Worm (Caenorhabditis elegans): ENCODE measurements around the gene T14G12.11.
A peak's percentile ranks its signal among the peaks of the same experiment; 100 is the strongest.

T14G12.11 gene

DNA sequence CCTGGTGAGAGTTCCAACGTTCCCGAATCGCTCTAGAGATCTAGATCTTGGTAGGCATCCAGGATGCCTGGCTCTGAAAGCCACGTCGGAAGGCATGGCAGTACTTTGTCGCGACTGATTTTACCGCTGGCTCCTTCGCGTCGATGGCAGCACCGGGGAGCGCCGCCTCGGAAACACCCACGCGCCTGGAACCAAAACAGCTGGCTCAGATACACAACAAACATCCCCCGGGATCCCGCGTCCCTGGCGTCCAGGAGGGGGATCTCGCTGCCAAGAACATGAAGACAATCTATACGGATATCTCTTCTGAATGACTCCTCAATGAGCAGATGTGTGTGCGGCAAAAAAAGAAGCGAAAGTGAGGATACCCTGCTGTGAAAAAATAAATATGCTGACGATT is 29.0 kb downstream of the T14G12.11 start (continued):
- TF ChIP-seq vab-15 (tag; optimal IDR thresholded peaks at IDR 0.05) = no peak
- no peak for TF ChIP-seq irx-1 (tag; optimal IDR thresholded peaks at IDR 0.05)
- no peak for TF ChIP-seq nhr-28 (tag; optimal IDR thresholded peaks at IDR 0.05)
- TF ChIP-seq lin-14 (GFP tag; optimal IDR thresholded peaks at IDR 0.05) = peak; percentile 66
- TF ChIP-seq aha-1 (tag; optimal IDR thresholded peaks at IDR 0.05) = no peak
- no peak for TF ChIP-seq lin-39 (tag; optimal IDR thresholded peaks at IDR 0.05)

DNA sequence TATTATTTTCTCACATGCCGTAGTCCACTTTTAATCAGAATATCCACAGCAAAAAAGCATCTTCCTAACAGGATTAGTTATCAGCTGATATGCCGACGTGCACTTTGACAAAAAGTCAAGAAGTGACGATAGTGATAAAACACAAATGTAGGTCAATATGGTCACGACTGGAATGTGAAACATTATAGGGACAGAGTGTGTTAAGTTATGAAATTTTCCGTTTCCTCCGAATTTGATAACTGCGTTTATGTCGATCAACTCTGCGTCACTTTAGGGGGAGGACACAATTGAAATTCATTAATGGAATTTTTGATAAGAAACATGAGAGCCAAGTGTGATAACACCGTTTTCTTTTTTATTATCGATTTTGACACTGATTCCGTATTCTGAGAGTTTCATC is 33.4 kb downstream of the T14G12.11 start, which contains the start of gene aex-4:
aex-4 (plus strand) TSS at position 312 of the 400 bp plus-strand sequence.
- TF ChIP-seq nhr-12 (tag; optimal IDR thresholded peaks at IDR 0.05) (no peak), ama-1 (optimal IDR thresholded peaks at IDR 0.05) (no peak), nhr-84 (tag; optimal IDR thresholded peaks at IDR 0.05) (no peak), fkh-4 (tag; optimal IDR thresholded peaks at IDR 0.05; ENCODE audit: borderline replicate concordance) (no peak), ets-5 (GFP tag; IDR thresholded peaks at IDR 0.05) (no peak), nhr-20 (tag; optimal IDR thresholded peaks at IDR 0.05) (peak; percentile 21), ceh-90 (tag; optimal IDR thresholded peaks at IDR 0.05) (no peak), pag-3 (tag; optimal IDR thresholded peaks at IDR 0.05; ENCODE audit: borderline replicate concordance, insufficient read depth) (no peak), ceh-63 (GFP tag; optimal IDR thresholded peaks at IDR 0.05) (no peak), blmp-1 (tag; optimal IDR thresholded peaks at IDR 0.05) (no peak), zag-1 (tag; optimal IDR thresholded peaks at IDR 0.05) (no peak), ztf-4 (tag; optimal IDR thresholded peaks at IDR 0.05) (no peak), nhr-19 (GFP tag; conservative IDR thresholded peaks at IDR 0.05) (no peak), dpl-1 (GFP tag; optimal IDR thresholded peaks at IDR 0.05) (no peak), mef-2 (tag; optimal IDR thresholded peaks at IDR 0.05) (no peak), snu-23 (GFP tag; optimal IDR thresholded peaks at IDR 0.05) (no peak), nhr-76 (tag; optimal IDR thresholded peaks at IDR 0.05) (no peak), C34B4.2 (tag; optimal IDR thresholded peaks at IDR 0.05) (no peak), zip-4 (GFP tag; optimal IDR thresholded peaks at IDR 0.05) (no peak), nhr-47 (tag; optimal IDR thresholded peaks at IDR 0.05) (peak; percentile 12), unc-86 (tag; optimal IDR thresholded peaks at IDR 0.05) (no peak), alr-1 (tag; optimal IDR thresholded peaks at IDR 0.05; ENCODE audit: borderline replicate concordance) (no peak), nhr-11 (tag; optimal IDR thresholded peaks at IDR 0.05) (no peak), aly-2 (tag; optimal IDR thresholded peaks at IDR 0.05) (no peak), lin-13 (GFP tag; optimal IDR thresholded peaks at IDR 0.05) (no peak), mdl-1 (tag; optimal IDR thresholded peaks at IDR 0.05) (no peak), pax-3 (tag; optimal IDR thresholded peaks at IDR 0.05) (peak; percentile 51), ceh-88 (GFP tag; IDR thresholded peaks at IDR 0.05) (no peak), lin-39 (tag; optimal IDR thresholded peaks at IDR 0.05) (no peak), elt-3 (tag; optimal IDR thresholded peaks at IDR 0.05) (no peak), sox-4 (tag; optimal IDR thresholded peaks at IDR 0.05) (no peak), ceh-8 (GFP tag; optimal IDR thresholded peaks at IDR 0.05) (no peak), nhr-90 (tag; optimal IDR thresholded peaks at IDR 0.05; ENCODE audit: poor library complexity) (no peak), elt-2 (tag; optimal IDR thresholded peaks at IDR 0.05) (peak; percentile 94), sptf-1 (tag; optimal IDR thresholded peaks at IDR 0.05) (no peak), aha-1 (tag; optimal IDR thresholded peaks at IDR 0.05) (no peak), lin-15B (tag; optimal IDR thresholded peaks at IDR 0.05) (no peak), unc-30 (tag; optimal IDR thresholded peaks at IDR 0.05) (no peak), tlp-1 (tag; optimal IDR thresholded peaks at IDR 0.05) (no peak), hlh-4 (tag; optimal IDR thresholded peaks at IDR 0.05) (no peak), lin-35 (GFP tag; optimal IDR thresholded peaks at IDR 0.05) (peak in 1 of 2 experiments; percentile 31), swsn-7 (tag; optimal IDR thresholded peaks at IDR 0.05) (no peak), jun-1 (tag; optimal IDR thresholded peaks at IDR 0.05) (no peak), tbx-2 (tag; optimal IDR thresholded peaks at IDR 0.05) (no peak), nhr-71 (tag; optimal IDR thresholded peaks at IDR 0.05) (peak; percentile 34), unc-130 (tag; optimal IDR thresholded peaks at IDR 0.05) (no peak), F16B12.6 (tag; optimal IDR thresholded peaks at IDR 0.05) (no peak), efl-1 (optimal IDR thresholded peaks at IDR 0.05) (no peak), efl-1 (GFP tag; optimal IDR thresholded peaks at IDR 0.05 in 1 of 2) (no peak)

All from whole organism, L1 larva.